Fruit fly (Drosophila melanogaster) whole organism, embryonic: ENCODE results near the gene dpr14.

Experiments
- Antp ChIP-seq: fragments of 200-800 bp; sonication (Bioruptor generic); optimal IDR thresholded peaks from 3 replicates; lab custom pipeline; 2016; ENCODE audit warnings: missing biosample characterization, missing genetic modification characterization
- CG10431 ChIP-seq: fragments of 200-800 bp; sonication (Bioruptor generic); optimal IDR thresholded peaks from 3 replicates; lab custom pipeline; 2018; ENCODE audit warnings: missing biosample characterization, mild to moderate bottlenecking, missing genetic modification characterization
- CG11247 ChIP-seq: fragments of 200-800 bp; sonication (Bioruptor generic); IDR thresholded peaks from 2 replicates; pipeline ENCODE4 v1.3.6; 2022; ENCODE audit warnings: missing biosample characterization, missing genetic modification characterization
- CG12104 ChIP-seq: fragments of 200-800 bp; sonication (Bioruptor generic); optimal IDR thresholded peaks from 3 replicates; lab custom pipeline; 2016; ENCODE audit warnings: missing biosample characterization, missing genetic modification characterization
- CG12769 ChIP-seq: fragments of 200-800 bp; sonication (Bioruptor generic); optimal IDR thresholded peaks from 2 replicates; lab custom pipeline; 2019; ENCODE audit warnings: missing biosample characterization, mild to moderate bottlenecking, missing genetic modification characterization, moderate library complexity
- CG15269 ChIP-seq: fragments of 200-800 bp; sonication (Bioruptor generic); optimal IDR thresholded peaks from 2 replicates; lab custom pipeline; 2018; ENCODE audit warnings: missing biosample characterization, mild to moderate bottlenecking, missing genetic modification characterization, moderate library complexity
- CG15479 ChIP-seq: fragments of 200-800 bp; sonication (Bioruptor generic); optimal IDR thresholded peaks from 3 replicates; lab custom pipeline; 2019; ENCODE audit warnings: missing biosample characterization, mild to moderate bottlenecking, missing genetic modification characterization, moderate library complexity
- CG18011 ChIP-seq: fragments of 200-800 bp; sonication (Bioruptor generic); optimal IDR thresholded peaks from 2 replicates; lab custom pipeline; 2017; ENCODE audit warnings: missing biosample characterization, missing genetic modification characterization, mild to moderate bottlenecking, moderate library complexity, missing genotype
- CG18764 ChIP-seq: fragments of 200-800 bp; sonication (Bioruptor generic); optimal IDR thresholded peaks from 3 replicates; lab custom pipeline; 2016; ENCODE audit warnings: missing biosample characterization, missing genetic modification characterization
- CG3407 ChIP-seq: fragments of 200-800 bp; sonication (Bioruptor generic); optimal IDR thresholded peaks from 2 replicates; lab custom pipeline; 2018; ENCODE audit warnings: missing biosample characterization, mild to moderate bottlenecking, missing genetic modification characterization
- CG3847 ChIP-seq: fragments of 200-800 bp; sonication (Bioruptor generic); IDR thresholded peaks from 2 replicates; pipeline ENCODE4 v1.3.6; 2022; ENCODE audit warnings: missing biosample characterization, missing genetic modification characterization
- CG3995 ChIP-seq: fragments of 200-800 bp; sonication (Bioruptor generic); optimal IDR thresholded peaks from 3 replicates; lab custom pipeline; 2016; ENCODE audit warnings: missing biosample characterization, missing genetic modification characterization
- CG4360 ChIP-seq: fragments of 200-800 bp; sonication (Bioruptor generic); IDR thresholded peaks from 2 replicates; pipeline ENCODE4 v1.3.6; 2022; ENCODE audit warnings: missing biosample characterization, missing genetic modification characterization
- CG4617 ChIP-seq: fragments of 200-800 bp; sonication (Bioruptor generic); optimal IDR thresholded peaks from 3 replicates; lab custom pipeline; 2016; ENCODE audit warnings: missing biosample characterization, missing genetic modification characterization, borderline replicate concordance
- CG8089 ChIP-seq: fragments of 200-800 bp; sonication (Bioruptor generic); optimal IDR thresholded peaks from 3 replicates; lab custom pipeline; 2016; ENCODE audit warnings: missing biosample characterization, missing genetic modification characterization
- CG9817 ChIP-seq: fragments of 200-800 bp; sonication (Bioruptor generic); optimal IDR thresholded peaks from 2 replicates; lab custom pipeline; 2018; ENCODE audit warnings: missing biosample characterization, mild to moderate bottlenecking, missing genetic modification characterization, moderate library complexity
- Camta ChIP-seq: fragments of 200-800 bp; sonication (Bioruptor generic); optimal IDR thresholded peaks from 2 replicates; lab custom pipeline; 2016; ENCODE audit warnings: missing biosample characterization, missing genetic modification characterization
- Dek ChIP-seq: fragments of 200-800 bp; sonication (Bioruptor generic); optimal IDR thresholded peaks from 3 replicates; lab custom pipeline; 2019; ENCODE audit warnings: missing biosample characterization, mild to moderate bottlenecking, missing genetic modification characterization, moderate library complexity
- Dfd ChIP-seq, 2 experiments: fragments of >200 bp; optimal IDR thresholded peaks; 2 replicates each; lab custom pipeline; 2017; ENCODE audit warnings: missing biosample characterization in 2 of 2, missing genetic modification characterization in 2 of 2
- ERR ChIP-seq: fragments of 200-800 bp; sonication (Bioruptor generic); optimal IDR thresholded peaks from 2 replicates; lab custom pipeline; 2016; ENCODE audit warnings: missing biosample characterization, missing genetic modification characterization
- Elba2 ChIP-seq: fragments of 200-800 bp; sonication (Bioruptor generic); optimal IDR thresholded peaks from 3 replicates; lab custom pipeline; 2016; ENCODE audit warnings: missing biosample characterization, missing genetic modification characterization
- HLH3B ChIP-seq: fragments of 200-800 bp; sonication (Bioruptor generic); IDR thresholded peaks from 2 replicates; pipeline ENCODE4 v1.3.6; 2022; ENCODE audit warnings: missing biosample characterization, missing genetic modification characterization
- Mad ChIP-seq: fragments of 200-800 bp; sonication (Bioruptor generic); optimal IDR thresholded peaks from 2 replicates; lab custom pipeline; 2016; ENCODE audit warnings: missing biosample characterization, missing genetic modification characterization
- Med ChIP-seq: fragments of 200-800 bp; sonication (Bioruptor generic); peaks from one replicate; lab custom pipeline; 2016; ENCODE audit warnings: missing biosample characterization, missing genetic modification characterization, mild to moderate bottlenecking, inconsistent platforms, moderate library complexity
- NK7.1 ChIP-seq: fragments of 200-800 bp; sonication (Bioruptor generic); optimal IDR thresholded peaks from 3 replicates; lab custom pipeline; 2016; ENCODE audit warnings: missing biosample characterization, missing genetic modification characterization
- Sox100B ChIP-seq: fragments of 200-800 bp; sonication (Bioruptor generic); optimal IDR thresholded peaks from 3 replicates; lab custom pipeline; 2018; ENCODE audit warnings: missing biosample characterization, mild to moderate bottlenecking, missing genetic modification characterization
- Spps ChIP-seq: fragments of 200-800 bp; sonication (Bioruptor generic); optimal IDR thresholded peaks from 2 replicates; lab custom pipeline; 2018; ENCODE audit warnings: missing biosample characterization, mild to moderate bottlenecking, missing genetic modification characterization
- Sry-δ ChIP-seq: fragments of 200-800 bp; sonication (Bioruptor generic); optimal IDR thresholded peaks from 2 replicates; lab custom pipeline; 2016; ENCODE audit warnings: missing biosample characterization, missing genetic modification characterization
- Ssrp ChIP-seq: fragments of 200-800 bp; sonication (Bioruptor generic); optimal IDR thresholded peaks from 2 replicates; lab custom pipeline; 2018; ENCODE audit warnings: missing biosample characterization, mild to moderate bottlenecking, missing genetic modification characterization, moderate library complexity
- crc ChIP-seq: fragments of 200-800 bp; sonication (Bioruptor generic); optimal IDR thresholded peaks from 2 replicates; lab custom pipeline; 2016; ENCODE audit warnings: missing biosample characterization, missing genetic modification characterization
- crol ChIP-seq: fragments of 200-800 bp; sonication (Bioruptor generic); IDR thresholded peaks from 2 replicates; pipeline ENCODE4 v1.3.6; 2022; ENCODE audit warnings: missing biosample characterization, missing genetic modification characterization
- ewg ChIP-seq: fragments of 200-800 bp; sonication (Bioruptor generic); optimal IDR thresholded peaks from 3 replicates; lab custom pipeline; 2017; ENCODE audit warnings: mild to moderate bottlenecking, missing biosample characterization, missing genetic modification reagents, missing genetic modification characterization
- mam ChIP-seq: fragments of 200-800 bp; sonication (Bioruptor generic); optimal IDR thresholded peaks from 3 replicates; lab custom pipeline; 2016; ENCODE audit warnings: missing biosample characterization, missing genetic modification characterization
- mirr ChIP-seq: fragments of 200-800 bp; sonication (Bioruptor generic); optimal IDR thresholded peaks from 3 replicates; lab custom pipeline; 2018; ENCODE audit warnings: missing biosample characterization, mild to moderate bottlenecking, missing genetic modification characterization
- mld ChIP-seq: fragments of 200-800 bp; sonication (Bioruptor generic); IDR thresholded peaks from 3 replicates; pipeline ENCODE4 v1.3.6; 2022; ENCODE audit warnings: missing biosample characterization, missing genetic modification characterization; ENCODE audit not compliant: partially characterized antibody
- org-1 ChIP-seq: fragments of 200-800 bp; sonication (Bioruptor generic); optimal IDR thresholded peaks from 2 replicates; lab custom pipeline; 2017; ENCODE audit warnings: missing biosample characterization, missing genetic modification characterization
- pros ChIP-seq: fragments of 200-800 bp; sonication (Bioruptor generic); optimal IDR thresholded peaks from 3 replicates; lab custom pipeline; 2019; ENCODE audit warnings: missing biosample characterization, mild to moderate bottlenecking, missing genetic modification characterization, moderate library complexity
- sens ChIP-seq: fragments of 200-800 bp; sonication (Bioruptor generic); peaks from one replicate; lab custom pipeline; 2016; ENCODE audit warnings: missing biosample characterization, missing genetic modification characterization
- sisA ChIP-seq: fragments of 200-800 bp; sonication (Bioruptor generic); IDR thresholded peaks from 2 replicates; pipeline ENCODE4 v1.3.6; 2022; ENCODE audit warnings: missing biosample characterization, missing genetic modification characterization
- slbo ChIP-seq: fragments of 200-800 bp; sonication (Bioruptor generic); IDR thresholded peaks from 2 replicates; pipeline ENCODE4 v1.3.6; 2022; ENCODE audit warnings: missing biosample characterization, missing genetic modification characterization
- slp2 ChIP-seq: fragments of 200-800 bp; sonication (Bioruptor generic); optimal IDR thresholded peaks from 2 replicates; lab custom pipeline; 2016; ENCODE audit warnings: missing biosample characterization, missing genetic modification characterization
- stwl ChIP-seq: fragments of 200-800 bp; sonication (Bioruptor generic); optimal IDR thresholded peaks from 3 replicates; lab custom pipeline; 2018; ENCODE audit warnings: missing biosample characterization, mild to moderate bottlenecking, missing genetic modification characterization, moderate library complexity
- sug ChIP-seq: fragments of 200-800 bp; optimal IDR thresholded peaks from 2 replicates; lab custom pipeline; 2019; ENCODE audit warnings: missing biosample characterization, mild to moderate bottlenecking, missing genetic modification characterization, moderate library complexity
- toy ChIP-seq: fragments of 200-800 bp; sonication (Bioruptor generic); IDR thresholded peaks from 2 replicates; pipeline ENCODE4 v1.3.6; 2022; ENCODE audit warnings: missing biosample characterization, missing genetic modification characterization
- trh ChIP-seq: fragments of 200-800 bp; sonication (Bioruptor generic); optimal IDR thresholded peaks from 2 replicates; lab custom pipeline; 2016; ENCODE audit warnings: missing biosample characterization, missing genetic modification characterization
- twi ChIP-seq: fragments of 200-800 bp; optimal IDR thresholded peaks from 2 replicates; lab custom pipeline; 2019; ENCODE audit warnings: missing biosample characterization, mild to moderate bottlenecking, missing genetic modification characterization, moderate library complexity
- unc-4 ChIP-seq: fragments of 200-800 bp; sonication (Bioruptor generic); IDR thresholded peaks from 2 replicates; pipeline ENCODE4 v1.3.6; 2022; ENCODE audit warnings: missing biosample characterization, missing genetic modification characterization; ENCODE audit not compliant: partially characterized antibody
- wek ChIP-seq: fragments of 200-800 bp; sonication (Bioruptor generic); optimal IDR thresholded peaks from 3 replicates; lab custom pipeline; 2018; ENCODE audit warnings: missing biosample characterization, mild to moderate bottlenecking, missing genetic modification characterization, moderate library complexity
- zen ChIP-seq: fragments of 200-800 bp; sonication (Bioruptor generic); optimal IDR thresholded peaks from 3 replicates; lab custom pipeline; 2018; ENCODE audit warnings: missing biosample characterization, mild to moderate bottlenecking, missing genetic modification characterization, moderate library complexity

Gene dpr14

DNA sequence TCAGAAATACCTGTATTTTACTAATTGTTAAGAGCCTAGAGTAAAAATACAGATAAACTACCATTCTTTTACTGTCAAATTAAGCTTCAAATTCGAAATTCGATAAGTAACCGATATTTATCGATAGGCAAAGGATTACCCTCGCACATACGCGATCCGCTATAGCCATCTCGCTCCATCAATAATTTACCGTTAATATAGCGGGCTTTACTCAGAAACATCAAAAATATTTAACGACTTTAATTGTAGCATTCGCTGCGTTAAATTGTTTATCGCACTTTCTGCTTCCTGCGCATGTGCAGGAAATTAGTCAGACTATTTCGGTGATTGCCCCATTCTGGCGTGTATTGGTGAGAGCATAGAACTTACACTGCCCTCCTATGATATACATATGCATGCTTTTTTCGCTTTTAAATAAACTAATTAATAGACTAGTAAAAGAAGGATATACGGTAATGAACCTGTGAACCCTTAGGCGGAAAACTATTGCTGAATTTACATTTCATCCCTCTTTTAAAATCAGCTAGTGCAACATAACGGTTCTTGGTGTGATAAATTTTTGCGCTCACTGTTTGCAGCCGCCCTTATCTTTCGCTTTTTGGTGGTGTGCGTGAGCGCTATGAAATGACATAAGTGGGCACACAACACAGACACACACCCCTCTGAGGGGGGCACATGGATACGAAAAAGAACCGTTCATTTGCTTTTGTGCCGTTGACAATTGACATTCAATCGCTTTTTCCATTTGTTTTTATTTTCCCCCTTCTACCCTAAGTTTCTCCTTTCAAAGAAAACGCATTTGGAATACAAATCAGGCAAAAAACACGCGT, at the start of gene dpr14, which contains the start of gene spidey (continued):
- TF ChIP-seq org-1 (peak; percentile 89), CG3995 (GFP tag; lab: Kevin White, UChicago) (peak; percentile 55), CG15269 (tag; lab: Kevin White, UChicago) (peak; percentile 94), CG18764 (peak; percentile 77), CG11247 (GFP tag; lab: Robert Waterston, UW) (peak; percentile 86), CG18011 (GFP tag; lab: Kevin White, UChicago) (peak; percentile 71), Camta (peak; percentile 83), CG4360 (GFP tag; lab: Robert Waterston, UW) (peak; percentile 42), mld (GFP tag; lab: Robert Waterston, UW) (no peak), unc-4 (peak; percentile 42), slbo (GFP tag; lab: Robert Waterston, UW) (peak; percentile 94), Sry-δ (GFP tag; lab: Kevin White, UChicago) (peak; percentile 45), Elba2 (GFP tag; lab: Kevin White, UChicago) (no peak), Sox100B (peak; percentile 86), Antp (GFP tag; lab: Kevin White, UChicago) (peak; percentile 82), trh (GFP tag; lab: Kevin White, UChicago) (peak; percentile 33), toy (peak; percentile 78), CG9817 (peak; percentile 91), ERR (GFP tag; lab: Kevin White, UChicago) (peak; percentile 77), sug (tag; lab: Kevin White, UChicago) (peak; percentile 95), CG8089 (GFP tag; lab: Kevin White, UChicago) (peak; percentile 75), Ssrp (peak; percentile 78), Dfd (GFP tag; optimal IDR thresholded peaks at IDR 0.05; lab: Kevin White, UChicago) (no peak), HLH3B (peak; percentile 89), CG12769 (tag; lab: Kevin White, UChicago) (peak; percentile 95), CG15479 (GFP tag; lab: Kevin White, UChicago) (peak; percentile 9), crol (GFP tag; lab: Robert Waterston, UW) (peak; percentile 89), sens (GFP tag; lab: Kevin White, UChicago) (peak; percentile 97), CG3407 (GFP tag; lab: Kevin White, UChicago) (peak; percentile 74), mirr (peak; percentile 88), crc (GFP tag; lab: Kevin White, UChicago) (peak; percentile 73), Med (GFP tag; lab: Kevin White, UChicago) (peak; percentile 98), CG10431 (peak; percentile 75), pros (GFP tag; lab: Kevin White, UChicago) (peak; percentile 78), CG3847 (peak; percentile 88), Spps (peak; percentile 80), twi (tag; lab: Kevin White, UChicago) (peak; percentile 78), Dek (peak; percentile 90), Mad (GFP tag; lab: Kevin White, UChicago) (peak; percentile 61), stwl (tag; lab: Kevin White, UChicago) (no peak), slp2 (peak; percentile 83), ewg (GFP tag; lab: Kevin White, UChicago) (peak; percentile 89), wek (GFP tag; lab: Kevin White, UChicago) (peak; percentile 71), zen (tag; lab: Kevin White, UChicago) (peak; percentile 73), mam (GFP tag; lab: Kevin White, UChicago) (peak; percentile 88), sisA (GFP tag; lab: Robert Waterston, UW) (peak; percentile 93), CG12104 (GFP tag; lab: Kevin White, UChicago) (peak; percentile 62), NK7.1 (GFP tag; lab: Kevin White, UChicago) (peak; percentile 38), CG4617 (GFP tag; lab: Kevin White, UChicago) (peak; percentile 60)
